Fruit fly (Drosophila melanogaster) whole organism, embryonic: ENCODE results near the gene CG8065.
A peak's percentile ranks its signal among the peaks of the same experiment; 100 is the strongest.

Source experiments
- BEAF-32 ChIP-seq: fragments of 200-800 bp; sonication (Bioruptor generic); optimal IDR thresholded peaks from 3 replicates; lab custom pipeline; 2017; ENCODE audit warnings: missing biosample characterization, missing genetic modification characterization, mild to moderate bottlenecking, moderate library complexity, missing genetic modification reagents
- Bdp1 ChIP-seq: fragments of 200-800 bp; sonication (Bioruptor generic); optimal IDR thresholded peaks from 3 replicates; lab custom pipeline; 2016; ENCODE audit warnings: missing biosample characterization, missing genetic modification characterization
- CG10267 ChIP-seq: fragments of 200-800 bp; sonication (Bioruptor generic); optimal IDR thresholded peaks from 2 replicates; lab custom pipeline; 2018; ENCODE audit warnings: missing biosample characterization, mild to moderate bottlenecking, missing genetic modification characterization, moderate library complexity
- CG10979 ChIP-seq: fragments of 200-800 bp; sonication (Bioruptor generic); optimal IDR thresholded peaks from 2 replicates; lab custom pipeline; 2018; ENCODE audit warnings: missing biosample characterization, mild to moderate bottlenecking, missing genetic modification characterization, moderate library complexity
- CG11504 ChIP-seq: fragments of 200-800 bp; sonication (Bioruptor generic); optimal IDR thresholded peaks from 3 replicates; lab custom pipeline; 2019; ENCODE audit warnings: missing biosample characterization, mild to moderate bottlenecking, missing genetic modification characterization, moderate library complexity
- CG11723 ChIP-seq: fragments of 200-800 bp; sonication (Bioruptor generic); optimal IDR thresholded peaks from 2 replicates; lab custom pipeline; 2017; ENCODE audit warnings: missing biosample characterization, mild to moderate bottlenecking, missing genetic modification characterization
- CG12391 ChIP-seq: fragments of 200-800 bp; sonication (Bioruptor generic); optimal IDR thresholded peaks from 3 replicates; lab custom pipeline; 2018; ENCODE audit warnings: missing biosample characterization, mild to moderate bottlenecking, missing genetic modification characterization, moderate library complexity
- CG14441 ChIP-seq: fragments of 200-800 bp; sonication (Bioruptor generic); IDR thresholded peaks from 2 replicates; pipeline ENCODE4 v1.3.6; 2022; ENCODE audit warnings: missing biosample characterization, missing genetic modification characterization
- CG14860 ChIP-seq: fragments of 200-800 bp; sonication (Bioruptor generic); IDR thresholded peaks from 3 replicates; pipeline ENCODE4 v1.3.6; 2022; ENCODE audit warnings: missing biosample characterization, missing genetic modification characterization; ENCODE audit not compliant: partially characterized antibody
- CG1602 ChIP-seq: fragments of 200-800 bp; sonication (Bioruptor generic); optimal IDR thresholded peaks from 3 replicates; lab custom pipeline; 2016; ENCODE audit warnings: missing biosample characterization, missing genetic modification characterization
- CG16813 ChIP-seq: fragments of 200-800 bp; sonication (Bioruptor generic); IDR thresholded peaks from 3 replicates; pipeline ENCODE4 v1.3.6; 2022; ENCODE audit warnings: missing biosample characterization, missing genetic modification characterization; ENCODE audit not compliant: partially characterized antibody
- CG17361 ChIP-seq: fragments of 200-800 bp; sonication (Bioruptor generic); IDR thresholded peaks from 3 replicates; pipeline ENCODE4 v1.3.6; 2022; ENCODE audit warnings: missing biosample characterization, missing genetic modification characterization
- CG17385 ChIP-seq: fragments of 200-800 bp; sonication (Bioruptor generic); optimal IDR thresholded peaks from 3 replicates; lab custom pipeline; 2018; ENCODE audit warnings: missing biosample characterization, mild to moderate bottlenecking, missing genetic modification characterization
- CG18262 ChIP-seq: fragments of 200-800 bp; optimal IDR thresholded peaks from 3 replicates; lab custom pipeline; 2019; ENCODE audit warnings: missing biosample characterization, mild to moderate bottlenecking, missing genetic modification characterization, moderate library complexity
- CG18764 ChIP-seq: fragments of 200-800 bp; sonication (Bioruptor generic); optimal IDR thresholded peaks from 3 replicates; lab custom pipeline; 2016; ENCODE audit warnings: missing biosample characterization, missing genetic modification characterization
- CG2678 ChIP-seq: fragments of 200-800 bp; sonication (Bioruptor generic); optimal IDR thresholded peaks from 3 replicates; lab custom pipeline; 2019; ENCODE audit warnings: missing biosample characterization, mild to moderate bottlenecking, missing genetic modification characterization, moderate library complexity
- CG3065 ChIP-seq: fragments of 200-800 bp; sonication (Bioruptor generic); optimal IDR thresholded peaks from 2 replicates; lab custom pipeline; 2016; ENCODE audit warnings: missing biosample characterization, missing genetic modification characterization
- CG3847 ChIP-seq: fragments of 200-800 bp; sonication (Bioruptor generic); IDR thresholded peaks from 2 replicates; pipeline ENCODE4 v1.3.6; 2022; ENCODE audit warnings: missing biosample characterization, missing genetic modification characterization
- CG6765 ChIP-seq: fragments of 200-800 bp; sonication (Bioruptor generic); optimal IDR thresholded peaks from 3 replicates; lab custom pipeline; 2017; ENCODE audit warnings: missing biosample characterization, mild to moderate bottlenecking, missing genetic modification characterization
- CG7372 ChIP-seq: fragments of 200-800 bp; sonication (Bioruptor generic); IDR thresholded peaks from 2 replicates; pipeline ENCODE4 v1.3.6; 2022; ENCODE audit warnings: missing biosample characterization, missing genetic modification characterization
- CG7556 ChIP-seq: fragments of 200-800 bp; sonication (Bioruptor generic); optimal IDR thresholded peaks from 2 replicates; lab custom pipeline; 2017; ENCODE audit warnings: missing biosample characterization, mild to moderate bottlenecking, missing genetic modification characterization
- CG7839 ChIP-seq: fragments of 200-800 bp; sonication (Bioruptor generic); optimal IDR thresholded peaks from 3 replicates; lab custom pipeline; 2018; ENCODE audit warnings: missing biosample characterization, mild to moderate bottlenecking, missing genetic modification characterization, moderate library complexity
- CG8359 ChIP-seq: fragments of 200-800 bp; sonication (Bioruptor generic); optimal IDR thresholded peaks from 2 replicates; lab custom pipeline; 2017; ENCODE audit warnings: missing biosample characterization, mild to moderate bottlenecking, missing genetic modification characterization, borderline replicate concordance
- CoRest ChIP-seq: fragments of 200-800 bp; sonication (Bioruptor generic); optimal IDR thresholded peaks from 3 replicates; lab custom pipeline; 2018; ENCODE audit warnings: missing biosample characterization, mild to moderate bottlenecking, missing genetic modification characterization, moderate library complexity
- Dad ChIP-seq: fragments of 200-800 bp; sonication (Bioruptor generic); optimal IDR thresholded peaks from 3 replicates; lab custom pipeline; 2016; ENCODE audit warnings: missing biosample characterization, missing genetic modification characterization
- Ets97D ChIP-seq: fragments of 200-800 bp; sonication (Bioruptor generic); optimal IDR thresholded peaks from 3 replicates; lab custom pipeline; 2016; ENCODE audit warnings: missing biosample characterization, missing genetic modification characterization
- Hand ChIP-seq: fragments of 200-800 bp; sonication (Bioruptor generic); optimal IDR thresholded peaks from 2 replicates; lab custom pipeline; 2017; ENCODE audit warnings: mild to moderate bottlenecking, missing biosample characterization, missing genetic modification reagents, missing genetic modification characterization
- Hr39 ChIP-seq: fragments of >200 bp; optimal IDR thresholded peaks from 2 replicates; lab custom pipeline; 2017
- Hr51 ChIP-seq, 2 experiments: fragments of 200-800 bp; sonication (Bioruptor generic); optimal IDR thresholded peaks; 2 replicates in 1 of 2; 3 replicates in 1 of 2; lab custom pipeline; 2016 to 2018; ENCODE audit warnings: missing biosample characterization in 2 of 2, missing genetic modification characterization in 2 of 2, mild to moderate bottlenecking in 1 of 2, moderate library complexity in 1 of 2
- Med ChIP-seq: fragments of 200-800 bp; sonication (Bioruptor generic); peaks from one replicate; lab custom pipeline; 2016; ENCODE audit warnings: missing biosample characterization, missing genetic modification characterization, mild to moderate bottlenecking, inconsistent platforms, moderate library complexity
- Mrtf ChIP-seq: fragments of 200-800 bp; sonication (Bioruptor generic); IDR thresholded peaks from 3 replicates; pipeline ENCODE4 v1.3.6; 2022; ENCODE audit warnings: missing biosample characterization, missing genetic modification characterization
- NFAT ChIP-seq: fragments of 200-800 bp; sonication (Bioruptor generic); IDR thresholded peaks from 2 replicates; pipeline ENCODE4 v1.3.6; 2022; ENCODE audit warnings: missing biosample characterization, missing genetic modification characterization
- NfI ChIP-seq: fragments of 200-800 bp; sonication (Bioruptor generic); optimal IDR thresholded peaks from 3 replicates; lab custom pipeline; 2018; ENCODE audit warnings: missing biosample characterization, mild to moderate bottlenecking, missing genetic modification characterization, moderate library complexity
- Oaz ChIP-seq: fragments of 200-800 bp; sonication (Bioruptor generic); IDR thresholded peaks from 2 replicates; pipeline ENCODE4 v1.3.6; 2022; ENCODE audit warnings: missing biosample characterization, missing genetic modification characterization
- Ptx1 ChIP-seq: fragments of 200-800 bp; sonication (Bioruptor generic); IDR thresholded peaks from 2 replicates; pipeline ENCODE4 v1.3.6; 2022; ENCODE audit warnings: missing biosample characterization, missing genetic modification characterization
- Rx ChIP-seq: fragments of 200-800 bp; sonication (Bioruptor generic); IDR thresholded peaks from 2 replicates; pipeline ENCODE4 v1.3.6; 2022; ENCODE audit warnings: missing biosample characterization, missing genetic modification characterization
- Xrp1 ChIP-seq: fragments of 200-800 bp; sonication (Bioruptor generic); IDR thresholded peaks from 2 replicates; pipeline ENCODE4 v1.3.6; 2022; ENCODE audit warnings: missing biosample characterization, missing genetic modification characterization
- abd-A ChIP-seq: fragments of 200-800 bp; sonication (Bioruptor generic); optimal IDR thresholded peaks from 3 replicates; lab custom pipeline; 2019; ENCODE audit warnings: missing biosample characterization, mild to moderate bottlenecking, missing genetic modification characterization, moderate library complexity
- ash1 ChIP-seq: fragments of 200-800 bp; sonication (Bioruptor generic); optimal IDR thresholded peaks from 2 replicates; lab custom pipeline; 2018; ENCODE audit warnings: missing biosample characterization, mild to moderate bottlenecking, missing genetic modification characterization
- bbx ChIP-seq: fragments of 200-800 bp; sonication (Bioruptor generic); IDR thresholded peaks from 2 replicates; pipeline ENCODE4 v1.3.6; 2022; ENCODE audit warnings: missing biosample characterization, missing genetic modification characterization; ENCODE audit not compliant: partially characterized antibody
- bcd ChIP-seq: fragments of 200-800 bp; sonication (Bioruptor generic); optimal IDR thresholded peaks from 2 replicates; lab custom pipeline; 2017; ENCODE audit warnings: missing biosample characterization, mild to moderate bottlenecking, missing genetic modification characterization
- crp ChIP-seq, 2 experiments: fragments of 200-800 bp; sonication (Bioruptor generic); optimal IDR thresholded peaks; 2 replicates in 1 of 2; 3 replicates in 1 of 2; lab custom pipeline; 2017; ENCODE audit warnings: missing biosample characterization in 2 of 2, missing genetic modification characterization in 2 of 2, mild to moderate bottlenecking in 1 of 2, moderate library complexity in 1 of 2
- dmrt99B ChIP-seq: fragments of 200-800 bp; sonication (Bioruptor generic); optimal IDR thresholded peaks from 2 replicates; lab custom pipeline; 2018; ENCODE audit warnings: missing biosample characterization, mild to moderate bottlenecking, missing genetic modification characterization, moderate library complexity
- emc ChIP-seq: fragments of 200-800 bp; sonication (Bioruptor generic); optimal IDR thresholded peaks from 2 replicates; lab custom pipeline; 2016; ENCODE audit warnings: missing biosample characterization, missing genetic modification characterization
- fd102C ChIP-seq: fragments of 200-800 bp; sonication (Bioruptor generic); optimal IDR thresholded peaks from 2 replicates; lab custom pipeline; 2018; ENCODE audit warnings: missing biosample characterization, mild to moderate bottlenecking, missing genetic modification characterization, moderate library complexity
- gro ChIP-seq: fragments of 200-800 bp; sonication (Bioruptor generic); optimal IDR thresholded peaks from 2 replicates; lab custom pipeline; 2016; ENCODE audit warnings: missing biosample characterization, missing genetic modification characterization
- gsb-n ChIP-seq: fragments of 200-800 bp; sonication (Bioruptor generic); optimal IDR thresholded peaks from 3 replicates; lab custom pipeline; 2018; ENCODE audit warnings: missing biosample characterization, mild to moderate bottlenecking, missing genetic modification characterization
- nmo ChIP-seq: fragments of 200-800 bp; sonication (Bioruptor generic); optimal IDR thresholded peaks from 2 replicates; lab custom pipeline; 2018; ENCODE audit warnings: missing biosample characterization, mild to moderate bottlenecking, missing genetic modification characterization, moderate library complexity
- sug ChIP-seq: fragments of 200-800 bp; optimal IDR thresholded peaks from 2 replicates; lab custom pipeline; 2019; ENCODE audit warnings: missing biosample characterization, mild to moderate bottlenecking, missing genetic modification characterization, moderate library complexity
- tup ChIP-seq: fragments of 200-800 bp; sonication (Bioruptor generic); optimal IDR thresholded peaks from 2 replicates; lab custom pipeline; 2016; ENCODE audit warnings: missing biosample characterization, mild to moderate bottlenecking, missing genetic modification characterization, moderate library complexity

CG8065 gene

DNA sequence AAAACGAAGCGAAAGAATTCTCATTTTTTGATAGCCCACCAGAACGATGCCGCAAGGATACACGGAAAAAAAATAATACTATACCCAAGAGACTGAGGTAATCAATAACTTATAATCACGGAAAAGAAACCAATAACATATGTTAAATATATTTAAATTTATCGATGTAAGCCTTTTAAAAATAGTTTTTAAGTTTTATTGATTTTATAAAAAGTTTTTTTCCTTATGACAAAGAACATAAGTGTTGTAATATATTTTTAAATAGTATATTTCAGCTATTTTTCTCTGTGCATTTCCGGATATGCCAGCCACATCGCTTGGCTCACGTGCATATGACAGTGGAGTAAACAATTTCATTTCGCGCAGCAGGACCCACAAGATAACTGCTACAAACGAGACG is 47.4 kb downstream of the CG8065 start (continued):
- no peak for TF ChIP-seq gro (GFP tag; lab: Kevin White, UChicago)
- TF ChIP-seq CG10979 (tag; lab: Kevin White, UChicago), result no peak
- peak; percentile 34 for TF ChIP-seq CG7839 (tag; lab: Kevin White, UChicago)
- no peak for TF ChIP-seq Rx (GFP tag; lab: Robert Waterston, UW)
- peak; percentile 42 for TF ChIP-seq CG7556 (GFP tag; lab: Kevin White, UChicago)
- no peak for TF ChIP-seq CG6765 (GFP tag; lab: Kevin White, UChicago)
- TF ChIP-seq dmrt99B, result peak; percentile 36
- no peak for TF ChIP-seq CG16813
- TF ChIP-seq CG7372 (GFP tag; lab: Robert Waterston, UW), result no peak
- no peak for TF ChIP-seq CG3847 (GFP tag; lab: Robert Waterston, UW)
- TF ChIP-seq CG2678 (tag; lab: Kevin White, UChicago), result peak; percentile 46
- TF ChIP-seq CG18262, result peak; percentile 10
- no peak for TF ChIP-seq ash1
- no peak for TF ChIP-seq CG12391 (tag; lab: Kevin White, UChicago)
- no peak for TF ChIP-seq bcd (GFP tag; lab: Kevin White, UChicago)
- peak; percentile 9; the same call in 1 of the 2 replicates for TF ChIP-seq Ptx1 (GFP tag; lab: Robert Waterston, UW)
- TF ChIP-seq CG11723 (GFP tag; lab: Kevin White, UChicago), result no peak
- no peak for TF ChIP-seq NFAT (GFP tag; lab: Robert Waterston, UW)
- no peak for TF ChIP-seq CG18764 (GFP tag; lab: Kevin White, UChicago)
- TF ChIP-seq Hr39 (lab: Kevin White, UChicago), result no peak
- TF ChIP-seq CG3065 (GFP tag; lab: Kevin White, UChicago), result no peak
- no peak for TF ChIP-seq Ets97D (GFP tag; lab: Kevin White, UChicago)
- peak; percentile 4 for TF ChIP-seq CoRest
- no peak for TF ChIP-seq tup (GFP tag; lab: Kevin White, UChicago)
- TF ChIP-seq Med (GFP tag; lab: Kevin White, UChicago), result no peak
- TF ChIP-seq gsb-n (tag; lab: Kevin White, UChicago), result no peak
- TF ChIP-seq CG1602 (GFP tag; lab: Kevin White, UChicago), result no peak
- no peak for TF ChIP-seq crp (GFP tag; optimal IDR thresholded peaks at IDR 0.05; lab: Kevin White, UChicago)
- peak; percentile 45 for TF ChIP-seq CG11504 (tag; lab: Kevin White, UChicago)
- no peak for TF ChIP-seq CG17385 (GFP tag; lab: Kevin White, UChicago)
- no peak for TF ChIP-seq Oaz (GFP tag; lab: Robert Waterston, UW)
- no peak for TF ChIP-seq fd102C (GFP tag; lab: Kevin White, UChicago)
- peak in 1 of 2 experiments; percentile 21 for TF ChIP-seq Hr51 (GFP tag; optimal IDR thresholded peaks at IDR 0.05; lab: Kevin White, UChicago)
- TF ChIP-seq emc (GFP tag; lab: Kevin White, UChicago), result no peak
- peak; percentile 44; the same call in 1 of the 3 replicates for TF ChIP-seq CG17361
- no peak for TF ChIP-seq Hand
- no peak for TF ChIP-seq abd-A (tag; lab: Kevin White, UChicago)
- no peak for TF ChIP-seq NfI (GFP tag; lab: Kevin White, UChicago)
- peak; percentile 12 for TF ChIP-seq nmo
- TF ChIP-seq CG10267 (tag; lab: Kevin White, UChicago), result peak; percentile 13
- no peak for TF ChIP-seq Bdp1 (GFP tag; lab: Kevin White, UChicago)
- TF ChIP-seq CG14860 (GFP tag; lab: Robert Waterston, UW), result no peak
- no peak for TF ChIP-seq CG8359
- no peak for TF ChIP-seq CG14441 (GFP tag; lab: Robert Waterston, UW)
- no peak for TF ChIP-seq bbx
- no peak for TF ChIP-seq Dad (GFP tag; lab: Kevin White, UChicago)
- no peak for TF ChIP-seq Mrtf
- no peak for TF ChIP-seq sug
- TF ChIP-seq BEAF-32 (GFP tag; lab: Kevin White, UChicago), result no peak
- peak; percentile 41; the same call in 1 of the 2 replicates for TF ChIP-seq Xrp1
